Worm (Caenorhabditis elegans) whole organism, mixed stage, embryonic: ENCODE measurements around the gene F54H5.3.

Experiments used
- ceh-39 ChIP-seq: fragments of 150-350 bp; optimal IDR thresholded peaks from 2 replicates; lab custom pipeline; 2014; ENCODE audit warnings: missing biosample characterization, missing genetic modification characterization
- lsy-2 ChIP-seq: fragments of 150-350 bp; optimal IDR thresholded peaks from 2 replicates; lab custom pipeline; 2014; ENCODE audit warnings: missing biosample characterization, missing genetic modification characterization
- mep-1 ChIP-seq: fragments of 150-350 bp; optimal IDR thresholded peaks from 2 replicates; lab custom pipeline; 2017; ENCODE audit warnings: missing biosample characterization, missing genetic modification reagents, missing genetic modification characterization, inconsistent platforms
- pha-4 ChIP-seq: fragments of 150-350 bp; optimal IDR thresholded peaks from 2 replicates; lab custom pipeline; 2018; ENCODE audit warnings: missing biosample characterization, missing genetic modification reagents, missing genetic modification characterization
- ztf-11 ChIP-seq: fragments of 150-350 bp; optimal IDR thresholded peaks from 2 replicates; lab custom pipeline; 2014; ENCODE audit warnings: missing biosample characterization, missing genetic modification characterization

ce11 chrII:6658766-6659165 is 36.8 kb downstream of the F54H5.3 start, which contains the start of gene T19D12.10:
- TF ChIP-seq pha-4 (tag; lab: Kevin White, UChicago) (no peak), lsy-2 (tag; lab: Kevin White, UChicago) (no peak), ceh-39 (no peak), mep-1 (tag; lab: Kevin White, UChicago) (no peak), ztf-11 (tag; lab: Kevin White, UChicago) (no peak)
